Worm (Caenorhabditis elegans): ENCODE results near the gene col-97.

Gene col-97

DNA sequence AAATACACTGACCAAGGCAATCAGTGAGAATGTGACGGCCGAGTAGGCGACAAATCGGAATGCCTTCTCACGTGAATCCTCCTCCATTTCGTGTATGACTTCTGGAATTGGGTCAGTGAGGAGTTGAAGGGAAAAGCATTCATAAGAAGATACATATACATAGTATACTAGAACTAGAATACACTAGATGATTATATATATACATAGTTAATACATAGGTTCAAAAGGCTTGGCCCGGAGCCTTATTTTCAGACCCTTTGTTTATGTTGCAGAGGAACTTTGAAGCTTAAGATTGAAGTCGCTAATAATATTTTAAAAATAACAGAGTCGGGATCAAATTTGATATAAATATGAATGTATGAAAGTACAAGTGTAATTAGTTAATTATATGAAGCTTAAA is at the start of gene col-97:
Gene col-97 (minus strand): TSS at position 101 of the 400 bp plus-strand sequence.
- TF ChIP-seq mep-1 (tag; optimal IDR thresholded peaks at IDR 0.05) (no peak), mab-5 (tag; optimal IDR thresholded peaks at IDR 0.05) (no peak), nhr-12 (tag; optimal IDR thresholded peaks at IDR 0.05) (no peak), M03D4.4 (tag; optimal IDR thresholded peaks at IDR 0.05) (no peak), unc-120 (tag; optimal IDR thresholded peaks at IDR 0.05; ENCODE audit: poor library complexity, severe bottlenecking) (no peak), ztf-11 (tag; optimal IDR thresholded peaks at IDR 0.05) (no peak), hlh-1 (tag; optimal IDR thresholded peaks at IDR 0.05) (no peak), nhr-76 (tag; optimal IDR thresholded peaks at IDR 0.05) (no peak), nhr-28 (tag; optimal IDR thresholded peaks at IDR 0.05) (no peak), sptf-1 (tag; optimal IDR thresholded peaks at IDR 0.05) (no peak), ces-1 (GFP tag; optimal IDR thresholded peaks at IDR 0.05) (no peak), bed-3 (GFP tag; optimal IDR thresholded peaks at IDR 0.05) (no peak), flh-1 (GFP tag; optimal IDR thresholded peaks at IDR 0.05) (no peak), lsy-2 (tag; optimal IDR thresholded peaks at IDR 0.05) (no peak), unc-62 (GFP tag; optimal IDR thresholded peaks at IDR 0.05) (no peak), sem-2 (GFP tag; optimal IDR thresholded peaks at IDR 0.05) (no peak), ceh-39 (tag; optimal IDR thresholded peaks at IDR 0.05) (no peak), blmp-1 (tag; optimal IDR thresholded peaks at IDR 0.05) (no peak)

ce11 chrIII:13039739-13040138 is 46.2 kb upstream of the col-97 start, which contains the start of gene F54F12.2:
Gene F54F12.2, plus strand, starts transcription at chrIII:13040039.
- TF ChIP-seq unc-62 (GFP tag; optimal IDR thresholded peaks at IDR 0.05) (no peak), elt-1 (tag; optimal IDR thresholded peaks at IDR 0.05; ENCODE audit: borderline replicate concordance, insufficient read depth) (no peak), lin-13 (tag; optimal IDR thresholded peaks at IDR 0.05) (no peak), cnd-1 (tag; optimal IDR thresholded peaks at IDR 0.05) (no peak), mab-5 (tag; optimal IDR thresholded peaks at IDR 0.05) (no peak), sem-2 (GFP tag; optimal IDR thresholded peaks at IDR 0.05) (no peak), ztf-11 (tag; optimal IDR thresholded peaks at IDR 0.05) (no peak), pha-4 (tag; optimal IDR thresholded peaks at IDR 0.05) (no peak), ceh-83 (GFP tag; optimal IDR thresholded peaks at IDR 0.05) (no peak), mls-2 (tag; optimal IDR thresholded peaks at IDR 0.05) (no peak), nhr-12 (tag; optimal IDR thresholded peaks at IDR 0.05) (no peak), drap-1 (GFP tag; optimal IDR thresholded peaks at IDR 0.05) (no peak), tbx-8 (GFP tag; optimal IDR thresholded peaks at IDR 0.05) (no peak), unc-120 (tag; optimal IDR thresholded peaks at IDR 0.05; ENCODE audit: poor library complexity, severe bottlenecking) (no peak), nhr-28 (tag; optimal IDR thresholded peaks at IDR 0.05) (no peak)

ce11 chrIII:13032429-13033018 is 39.0 kb upstream of the col-97 start:
- TF ChIP-seq sptf-1 (tag; optimal IDR thresholded peaks at IDR 0.05) = peak; percentile 61
- no peak for TF ChIP-seq zip-8 (tag; optimal IDR thresholded peaks at IDR 0.05)
- peak; percentile 23 for TF ChIP-seq sem-2 (GFP tag; optimal IDR thresholded peaks at IDR 0.05)
- peak; percentile 35 for TF ChIP-seq drap-1 (GFP tag; optimal IDR thresholded peaks at IDR 0.05)
- peak; percentile 23 for TF ChIP-seq lin-32 (GFP tag; optimal IDR thresholded peaks at IDR 0.05)
- TF ChIP-seq mab-5 (tag; optimal IDR thresholded peaks at IDR 0.05) = no peak
- TF ChIP-seq ceh-39 (tag; optimal IDR thresholded peaks at IDR 0.05) = no peak
- peak; percentile 26 for TF ChIP-seq ham-2 (GFP tag; optimal IDR thresholded peaks at IDR 0.05)
- no peak for TF ChIP-seq nhr-237 (tag; optimal IDR thresholded peaks at IDR 0.05)
- TF ChIP-seq mls-2 (tag; optimal IDR thresholded peaks at IDR 0.05) = peak; percentile 72
- no peak for TF ChIP-seq snpc-4 (tag; optimal IDR thresholded peaks at IDR 0.05)

DNA sequence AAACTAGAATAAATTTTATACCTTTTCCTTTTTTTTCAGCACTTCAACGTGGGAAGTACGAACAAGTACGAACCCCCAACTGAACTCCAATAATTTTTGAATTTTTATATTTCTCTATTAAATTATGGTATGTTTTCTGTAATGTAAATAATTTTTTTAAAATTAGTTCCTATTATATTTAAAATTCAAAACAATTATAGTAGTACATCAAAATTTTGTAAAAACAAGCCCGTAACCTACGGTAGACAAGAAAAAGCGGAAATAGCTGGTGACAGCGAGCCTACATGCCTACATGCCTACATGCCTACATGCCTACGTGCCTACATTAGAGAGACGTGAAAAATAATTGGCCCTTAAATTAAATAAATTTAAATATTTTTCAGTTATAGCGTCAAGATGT is 38.2 kb upstream of the col-97 start, which contains the start of gene F14F7.5:
Gene F14F7.5 (plus strand): TSS at position 301 of the 400 bp plus-strand sequence.
- TF ChIP-seq lin-32 (GFP tag; optimal IDR thresholded peaks at IDR 0.05) (no peak), nhr-28 (tag; optimal IDR thresholded peaks at IDR 0.05) (no peak)

- TF ChIP-seq elt-1 (tag; optimal IDR thresholded peaks at IDR 0.05; ENCODE audit: borderline replicate concordance, insufficient read depth) (no peak), mab-5 (tag; optimal IDR thresholded peaks at IDR 0.05) (no peak), blmp-1 (tag; optimal IDR thresholded peaks at IDR 0.05) (no peak), ces-1 (GFP tag; optimal IDR thresholded peaks at IDR 0.05) (no peak), unc-39 (tag; optimal IDR thresholded peaks at IDR 0.05) (no peak), unc-62 (GFP tag; optimal IDR thresholded peaks at IDR 0.05) (no peak), zip-8 (tag; optimal IDR thresholded peaks at IDR 0.05) (no peak), sptf-1 (tag; optimal IDR thresholded peaks at IDR 0.05) (no peak), drap-1 (GFP tag; optimal IDR thresholded peaks at IDR 0.05) (no peak)
These were observed 37.0 kb upstream of the col-97 start, which contains the start of gene F14F7.7 for ce11 chrIII:13030551-13030950. Gene F14F7.7, plus strand, starts transcription at chrIII:13030904.

All from whole organism, mixed stage, embryonic.